Worm (Caenorhabditis elegans) whole organism, young adult: Measurements from ENCODE around the gene cua-1.

Experiments used
- B0019.2 ChIP-seq: fragments of 200-800 bp; sonication (Bioruptor generic); conservative IDR thresholded peaks from 2 replicates; pipeline ENCODE4 v1.3.6; 2022; ENCODE audit warnings: missing genetic modification reagents, missing genetic modification characterization, missing compliant biosample characterization
- B0336.3 ChIP-seq: fragments of 200-800 bp; sonication (Bioruptor generic); IDR thresholded peaks from 2 replicates; pipeline ENCODE4 v1.3.6; 2022; ENCODE audit warnings: missing genetic modification characterization, missing compliant biosample characterization
- C17E4.6 ChIP-seq: fragments of 200-800 bp; sonication (Bioruptor generic); IDR thresholded peaks from 2 replicates; pipeline ENCODE4 v1.3.6; 2022; ENCODE audit warnings: missing genetic modification reagents, missing genetic modification characterization, missing compliant biosample characterization
- D2030.7 ChIP-seq: fragments of 200-800 bp; sonication (Bioruptor generic); IDR thresholded peaks from 2 replicates; pipeline ENCODE4 v1.3.6; 2022; ENCODE audit warnings: missing genetic modification reagents, missing genetic modification characterization, missing compliant biosample characterization
- F33H1.4 ChIP-seq: fragments of 200-800 bp; sonication (Bioruptor generic); IDR thresholded peaks from 2 replicates; pipeline ENCODE4 v1.3.6; 2022; ENCODE audit warnings: missing genetic modification reagents, missing genetic modification characterization, missing compliant biosample characterization
- F37B4.10 ChIP-seq: fragments of 200-800 bp; sonication (Bioruptor generic); IDR thresholded peaks from 2 replicates; pipeline ENCODE4 v1.3.6; 2022; ENCODE audit warnings: missing genetic modification characterization, missing compliant biosample characterization
- F49E8.2 ChIP-seq: sonication (generic microtip); optimal IDR thresholded peaks from 3 replicates; lab custom pipeline; 2017; ENCODE audit warnings: missing genetic modification characterization, mild to moderate bottlenecking, missing compliant biosample characterization, antibody characterized with exemption, moderate library complexity; ENCODE audit not compliant: insufficient read depth
- F52B5.7 ChIP-seq: sonication (generic microtip); optimal IDR thresholded peaks from 2 replicates; lab custom pipeline; 2016; ENCODE audit warnings: mild to moderate bottlenecking, missing genetic modification characterization, missing compliant biosample characterization
- F57A8.1 ChIP-seq: fragments of 200-800 bp; sonication (Bioruptor generic); optimal IDR thresholded peaks from 2 replicates; lab custom pipeline; 2018; ENCODE audit warnings: mild to moderate bottlenecking, missing genetic modification characterization, moderate library complexity, missing compliant biosample characterization
- K12H6.12 ChIP-seq: fragments of 200-800 bp; sonication (Bioruptor generic); optimal IDR thresholded peaks from 2 replicates; lab custom pipeline; 2018; ENCODE audit warnings: mild to moderate bottlenecking, missing genetic modification characterization, missing compliant biosample characterization
- ama-1 ChIP-seq, 3 experiments: fragments of 150-350 bp in 1 of 3; sonication (generic microtip) in 2 of 3; optimal IDR thresholded peaks; 2 replicates each; lab custom pipeline; 2014 to 2018; ENCODE audit warnings: missing biosample characterization in 2 of 3, missing genetic modification characterization in 2 of 3, missing genetic modification reagents in 2 of 3
- attf-5 ChIP-seq: fragments of 200-800 bp; sonication (Bioruptor generic); optimal IDR thresholded peaks from 2 replicates; lab custom pipeline; 2018; ENCODE audit warnings: mild to moderate bottlenecking, missing genetic modification characterization, missing compliant biosample characterization
- bed-1 ChIP-seq: fragments of 200-800 bp; sonication (Bioruptor generic); IDR thresholded peaks from 2 replicates; pipeline ENCODE4 v1.3.6; 2022; ENCODE audit warnings: missing genetic modification reagents, missing genetic modification characterization, missing compliant biosample characterization
- ccch-3 ChIP-seq: fragments of 200-800 bp; sonication (Bioruptor generic); optimal IDR thresholded peaks from 2 replicates; lab custom pipeline; 2018; ENCODE audit warnings: mild to moderate bottlenecking, missing genetic modification characterization, missing compliant biosample characterization
- cebp-1 ChIP-seq, 2 experiments: fragments of 200-800 bp in 1 of 2; sonication (Bioruptor generic) in 1 of 2; sonication (generic microtip) in 1 of 2; IDR thresholded peaks in 1 of 2; optimal IDR thresholded peaks in 1 of 2; 2 replicates each; pipeline versions ENCODE4 v1.3.6 to Lab custom; 2017 to 2022; ENCODE audit warnings: missing compliant biosample characterization in 2 of 2, missing genetic modification characterization in 2 of 2, mild to moderate bottlenecking in 1 of 2, missing genetic modification reagents in 1 of 2, moderate library complexity in 1 of 2
- ceh-27 ChIP-seq: fragments of 200-800 bp; sonication (Bioruptor generic); optimal IDR thresholded peaks from 2 replicates; lab custom pipeline; 2018; ENCODE audit warnings: mild to moderate bottlenecking, missing genetic modification characterization, moderate library complexity, missing compliant biosample characterization
- ceh-40 ChIP-seq: fragments of 200-800 bp; sonication (Bioruptor generic); IDR thresholded peaks from 2 replicates; pipeline ENCODE4 v1.3.6; 2022; ENCODE audit warnings: missing genetic modification characterization, missing compliant biosample characterization
- gei-17 ChIP-seq: fragments of 200-800 bp; sonication (Bioruptor generic); optimal IDR thresholded peaks from 2 replicates; lab custom pipeline; 2018; ENCODE audit warnings: mild to moderate bottlenecking, missing genetic modification characterization, missing compliant biosample characterization
- hlh-12 ChIP-seq: sonication (generic microtip); optimal IDR thresholded peaks from 2 replicates; lab custom pipeline; 2016; ENCODE audit warnings: missing genetic modification characterization, missing compliant biosample characterization
- hmg-1.2 ChIP-seq: fragments of 200-800 bp; sonication (Bioruptor generic); IDR thresholded peaks from 2 replicates; pipeline ENCODE4 v1.3.6; 2022; ENCODE audit warnings: missing genetic modification reagents, missing genetic modification characterization, missing compliant biosample characterization
- hsf-1 ChIP-seq: fragments of 200-800 bp; sonication (Bioruptor generic); IDR thresholded peaks from 2 replicates; pipeline ENCODE4 v1.3.6; 2022; ENCODE audit warnings: missing genetic modification reagents, missing genetic modification characterization, missing compliant biosample characterization
- lag-1 ChIP-seq: fragments of 200-800 bp; sonication (Bioruptor generic); IDR thresholded peaks from 2 replicates; pipeline ENCODE4 v1.3.6; 2022; ENCODE audit warnings: missing genetic modification reagents, missing genetic modification characterization, missing compliant biosample characterization
- lin-35 ChIP-seq, 3 experiments: fragments of 150-350 bp in 2 of 3; sonication (generic microtip) in 1 of 3; optimal IDR thresholded peaks; 2 replicates each; lab custom pipeline; 2014 to 2018; ENCODE audit warnings: missing biosample characterization in 3 of 3, missing genetic modification characterization in 3 of 3, missing genetic modification reagents in 3 of 3
- lin-40 ChIP-seq: sonication (generic microtip); optimal IDR thresholded peaks from 2 replicates; lab custom pipeline; 2016; ENCODE audit warnings: missing genetic modification characterization, mild to moderate bottlenecking, missing compliant biosample characterization, missing genotype, missing genetic modification reagents
- lsl-1 ChIP-seq: fragments of 200-800 bp; sonication (Bioruptor generic); optimal IDR thresholded peaks from 2 replicates; lab custom pipeline; 2018; ENCODE audit warnings: mild to moderate bottlenecking, missing genetic modification characterization, moderate library complexity, missing compliant biosample characterization
- madf-3 ChIP-seq: fragments of 200-800 bp; sonication (Bioruptor generic); IDR thresholded peaks from 2 replicates; pipeline ENCODE4 v1.3.6; 2022; ENCODE audit warnings: missing genetic modification reagents, missing genetic modification characterization, missing compliant biosample characterization
- madf-8 ChIP-seq: fragments of 200-800 bp; sonication (Bioruptor generic); conservative IDR thresholded peaks from 2 replicates; pipeline ENCODE4 v1.3.6; 2022; ENCODE audit warnings: missing genetic modification reagents, missing genetic modification characterization, missing compliant biosample characterization
- mcd-1 ChIP-seq: fragments of 200-800 bp; sonication (Bioruptor generic); IDR thresholded peaks from 2 replicates; pipeline ENCODE4 v1.3.6; 2022; ENCODE audit warnings: missing genetic modification reagents, missing genetic modification characterization, missing compliant biosample characterization
- mel-28 ChIP-seq: sonication (generic microtip); optimal IDR thresholded peaks from 2 replicates; lab custom pipeline; 2016; ENCODE audit warnings: borderline replicate concordance, mild to moderate bottlenecking, missing genetic modification characterization, missing compliant biosample characterization
- nfya-2 ChIP-seq: fragments of 200-800 bp; sonication (Bioruptor generic); IDR thresholded peaks from 2 replicates; pipeline ENCODE4 v1.3.6; 2022; ENCODE audit warnings: missing genetic modification reagents, missing genetic modification characterization, missing compliant biosample characterization
- nhr-90 ChIP-seq: sonication (generic microtip); optimal IDR thresholded peaks from 2 replicates; lab custom pipeline; 2016; ENCODE audit warnings: missing genotype, mild to moderate bottlenecking, missing genetic modification characterization, missing compliant biosample characterization
- pbrm-1 ChIP-seq: fragments of 200-800 bp; sonication (Bioruptor generic); IDR thresholded peaks from 2 replicates; pipeline ENCODE4 v1.3.6; 2022; ENCODE audit warnings: missing genetic modification reagents, missing genetic modification characterization, missing compliant biosample characterization
- pha-4 ChIP-seq: fragments of 150-350 bp; sonication (generic microtip); optimal IDR thresholded peaks from 2 replicates; lab custom pipeline; 2014; ENCODE audit warnings: missing biosample characterization, missing genetic modification reagents, missing genetic modification characterization
- snpc-1.1 ChIP-seq: sonication (generic microtip); optimal IDR thresholded peaks from 2 replicates; lab custom pipeline; 2017; ENCODE audit warnings: missing genetic modification characterization, mild to moderate bottlenecking, missing compliant biosample characterization, antibody characterized with exemption, moderate library complexity, missing genotype, missing genetic modification reagents; ENCODE audit not compliant: insufficient read depth
- somi-1 ChIP-seq: fragments of 200-800 bp; sonication (Bioruptor generic); optimal IDR thresholded peaks from 2 replicates; lab custom pipeline; 2018; ENCODE audit warnings: mild to moderate bottlenecking, missing genetic modification characterization, missing compliant biosample characterization
- tlf-1 ChIP-seq: fragments of 200-800 bp; sonication (Bioruptor generic); optimal IDR thresholded peaks from 2 replicates; lab custom pipeline; 2018; ENCODE audit warnings: mild to moderate bottlenecking, missing genetic modification characterization, missing compliant biosample characterization
- unc-130 ChIP-seq: sonication (generic microtip); optimal IDR thresholded peaks from 2 replicates; lab custom pipeline; 2016; ENCODE audit warnings: missing genetic modification reagents, missing genetic modification characterization, missing compliant biosample characterization
- unc-62 ChIP-seq: fragments of 150-350 bp; optimal IDR thresholded peaks from 2 replicates; lab custom pipeline; 2014; ENCODE audit warnings: missing biosample characterization, missing genetic modification reagents, missing genetic modification characterization
- ztf-26 ChIP-seq: sonication (generic microtip); optimal IDR thresholded peaks from 2 replicates; lab custom pipeline; 2017; ENCODE audit warnings: missing genetic modification characterization, missing compliant biosample characterization

cua-1 gene

DNA sequence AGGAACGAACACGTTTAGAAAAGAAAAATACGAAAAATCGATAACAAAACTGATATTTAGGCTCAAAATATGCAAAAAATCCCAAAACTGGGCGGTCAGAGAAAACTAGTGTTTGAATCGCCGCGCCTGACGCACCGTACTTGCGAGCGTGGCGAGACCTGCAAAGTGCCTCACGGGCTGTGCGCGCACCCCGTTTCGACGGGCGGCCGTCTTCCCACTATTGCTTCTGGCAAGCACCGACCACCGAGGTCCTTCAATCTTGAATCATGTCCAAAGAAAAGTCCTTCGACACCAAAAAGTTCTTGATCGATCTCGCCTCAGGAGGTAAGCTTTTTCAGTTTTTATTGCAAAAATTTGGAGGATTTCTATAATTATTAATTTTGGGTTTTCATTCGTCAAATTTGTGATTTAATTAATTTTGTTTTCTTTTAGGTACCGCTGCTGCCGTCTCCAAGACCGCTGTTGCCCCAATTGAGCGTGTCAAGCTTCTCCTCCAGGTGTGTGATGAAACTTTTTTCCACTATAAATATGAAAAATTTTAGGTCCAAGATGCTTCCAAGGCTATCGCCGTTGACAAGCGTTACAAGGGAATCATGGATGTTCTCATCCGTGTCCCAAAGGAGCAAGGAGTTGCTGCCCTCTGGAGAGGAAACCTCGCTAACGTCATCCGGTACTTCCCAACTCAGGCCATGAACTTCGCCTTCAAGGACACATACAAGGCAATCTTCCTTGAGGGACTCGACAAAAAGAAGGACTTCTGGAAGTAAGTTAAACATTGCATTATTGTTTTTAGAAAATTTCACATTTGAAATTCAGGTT lies 8.1 kb upstream of the cua-1 start, which contains the start of gene ant-1.1 (continued):
- TF ChIP-seq C17E4.6 (peak; percentile 79; the same call in 1 of the 2 replicates), attf-5 (GFP tag; lab: Kevin White, UChicago) (peak; percentile 88), hsf-1 (GFP tag; lab: Robert Waterston, UW) (peak; percentile 85), ztf-26 (tag; lab: Kevin White, UChicago) (peak; percentile 85), nfya-2 (GFP tag; lab: Robert Waterston, UW) (no peak), somi-1 (GFP tag; lab: Kevin White, UChicago) (peak; percentile 35), ccch-3 (no peak), F37B4.10 (no peak), lsl-1 (GFP tag; lab: Kevin White, UChicago) (peak; percentile 88), bed-1 (GFP tag; lab: Robert Waterston, UW) (no peak), F33H1.4 (GFP tag; lab: Robert Waterston, UW) (peak; percentile 99), F57A8.1 (GFP tag; lab: Kevin White, UChicago) (no peak), pbrm-1 (GFP tag; lab: Robert Waterston, UW) (peak; percentile 91), lin-40 (peak; percentile 91), B0019.2 (GFP tag; lab: Robert Waterston, UW) (0 out of 2 replicates have a peak, but pooled peaks have one; percentile 4), F52B5.7 (tag; lab: Kevin White, UChicago) (no peak), lin-35 (GFP tag; optimal IDR thresholded peaks at IDR 0.05; lab: Kevin White, UChicago) (peak; percentile 13 to 96 (median 66)), unc-62 (GFP tag; lab: Kevin White, UChicago) (no peak), B0336.3 (peak; percentile 72; the same call in 1 of the 2 replicates), unc-130 (GFP tag; lab: Kevin White, UChicago) (peak; percentile 30), F49E8.2 (peak; percentile 10), K12H6.12 (peak; percentile 85), madf-3 (peak; percentile 91), ceh-27 (peak; percentile 89), nhr-90 (no peak), ceh-40 (GFP tag; lab: Robert Waterston, UW) (no peak), madf-8 (GFP tag; lab: Robert Waterston, UW) (peak; percentile 29; the same call in 1 of the 2 replicates), snpc-1.1 (tag; lab: Kevin White, UChicago) (no peak), mel-28 (tag; lab: Kevin White, UChicago) (peak; percentile 38), cebp-1 (GFP tag; IDR thresholded peaks at IDR 0.05; lab: Robert Waterston, UW) (peak; percentile 69), cebp-1 (tag; optimal IDR thresholded peaks at IDR 0.05; lab: Kevin White, UChicago) (peak; percentile 84), lag-1 (GFP tag; lab: Robert Waterston, UW) (no peak), ama-1 (optimal IDR thresholded peaks at IDR 0.05; lab: Kevin White, UChicago) (peak; percentile 82), ama-1 (GFP tag; optimal IDR thresholded peaks at IDR 0.05; lab: Kevin White, UChicago) (no peak)

ce11 chrIII:13462138-13462634 lies 7.1 kb upstream of the cua-1 start, which contains the start of the genes abcf-2 and T27E9.2:
TSS of gene abcf-2 (minus strand) at chrIII:13462238.
TSS of gene T27E9.2 (minus strand) at chrIII:13462584.
- no peak for TF ChIP-seq D2030.7 (GFP tag; lab: Robert Waterston, UW)
- TF ChIP-seq hsf-1 (GFP tag; lab: Robert Waterston, UW), result 0 out of 2 replicates have a peak, but pooled peaks have one; percentile 26
- TF ChIP-seq hmg-1.2 (GFP tag; lab: Robert Waterston, UW), result 0 out of 2 replicates have a peak, but pooled peaks have one; percentile 6
- TF ChIP-seq lsl-1 (GFP tag; lab: Kevin White, UChicago), result peak; percentile 16
- no peak for TF ChIP-seq mcd-1 (GFP tag; lab: Robert Waterston, UW)
- TF ChIP-seq pha-4, result no peak
- TF ChIP-seq gei-17 (GFP tag; lab: Kevin White, UChicago), result no peak
- no peak for TF ChIP-seq hlh-12 (tag; lab: Kevin White, UChicago)
- 0 out of 2 replicates have a peak, but pooled peaks have one; percentile 31 for TF ChIP-seq pbrm-1 (GFP tag; lab: Robert Waterston, UW)
- TF ChIP-seq tlf-1 (GFP tag; lab: Kevin White, UChicago), result no peak
- no peak for TF ChIP-seq cebp-1 (GFP tag; IDR thresholded peaks at IDR 0.05; lab: Robert Waterston, UW)
- peak; percentile 29 for TF ChIP-seq cebp-1 (tag; optimal IDR thresholded peaks at IDR 0.05; lab: Kevin White, UChicago)
- TF ChIP-seq, all 124 proteins: peak for 5
